Fruit fly (Drosophila melanogaster) whole organism, adult: ENCODE measurements around the gene Apt1.

Source experiments
- CG7101 ChIP-seq: fragments of 200-800 bp; sonication (Bioruptor generic); optimal IDR thresholded peaks from 2 replicates; lab custom pipeline; 2018; ENCODE audit warnings: missing biosample characterization, mild to moderate bottlenecking, missing genetic modification characterization, moderate library complexity
- Clk ChIP-seq: fragments of 200-800 bp; sonication (Bioruptor generic); optimal IDR thresholded peaks from 2 replicates; lab custom pipeline; 2017; ENCODE audit warnings: missing biosample characterization, missing genetic modification characterization
- Hr96 ChIP-seq: fragments of 200-800 bp; sonication (Bioruptor generic); optimal IDR thresholded peaks from 2 replicates; lab custom pipeline; 2016; ENCODE audit warnings: missing biosample characterization, missing genetic modification characterization
- pad ChIP-seq: fragments of 200-800 bp; sonication (Bioruptor generic); optimal IDR thresholded peaks from 3 replicates; lab custom pipeline; 2017; ENCODE audit warnings: missing biosample characterization, missing genetic modification characterization, mild to moderate bottlenecking, moderate library complexity, missing genetic modification reagents

dm6 chr3L:11579919-11580318 lies 47.9 kb upstream of the Apt1 start, which contains the start of gene CG43390:
- no peak for TF ChIP-seq Clk
- TF ChIP-seq pad (GFP tag; lab: Kevin White, UChicago) = no peak
- no peak for TF ChIP-seq CG7101 (tag; lab: Kevin White, UChicago)
- no peak for TF ChIP-seq Hr96 (GFP tag; lab: Kevin White, UChicago)
